Worm (Caenorhabditis elegans) whole organism, young adult: ENCODE results near the gene C25H3.3.

Experiments used
- B0035.1 ChIP-seq: sonication (generic microtip); optimal IDR thresholded peaks from 2 replicates; lab custom pipeline; 2016; ENCODE audit warnings: missing genetic modification characterization, mild to moderate bottlenecking, missing compliant biosample characterization, missing genotype, missing genetic modification reagents
- B0336.3 ChIP-seq: fragments of 200-800 bp; sonication (Bioruptor generic); IDR thresholded peaks from 2 replicates; pipeline ENCODE4 v1.3.6; 2022; ENCODE audit warnings: missing genetic modification characterization, missing compliant biosample characterization
- C06A6.2 ChIP-seq: fragments of 200-800 bp; sonication (Bioruptor generic); conservative IDR thresholded peaks from 2 replicates; pipeline ENCODE4 v1.3.6; 2022; ENCODE audit warnings: missing genetic modification characterization, missing compliant biosample characterization
- F22D6.2 ChIP-seq: sonication (generic microtip); optimal IDR thresholded peaks from 2 replicates; lab custom pipeline; 2016; ENCODE audit warnings: mild to moderate bottlenecking, missing genetic modification characterization, missing compliant biosample characterization
- F49E8.2 ChIP-seq: sonication (generic microtip); optimal IDR thresholded peaks from 3 replicates; lab custom pipeline; 2017; ENCODE audit warnings: missing genetic modification characterization, mild to moderate bottlenecking, missing compliant biosample characterization, antibody characterized with exemption, moderate library complexity; ENCODE audit not compliant: insufficient read depth
- F57C9.4 ChIP-seq: sonication (generic microtip); optimal IDR thresholded peaks from 2 replicates; lab custom pipeline; 2017; ENCODE audit warnings: mild to moderate bottlenecking, missing genetic modification characterization, missing compliant biosample characterization
- Y53G8AR.9 ChIP-seq: fragments of 200-800 bp; sonication (Bioruptor generic); conservative IDR thresholded peaks from 2 replicates; pipeline ENCODE4 v1.3.6; 2022; ENCODE audit warnings: missing genetic modification reagents, missing genetic modification characterization, missing compliant biosample characterization
- Y79H2A.3 ChIP-seq: fragments of 200-800 bp; sonication (Bioruptor generic); conservative IDR thresholded peaks from 2 replicates; pipeline ENCODE4 v1.3.6; 2022; ENCODE audit warnings: missing genetic modification reagents, missing genetic modification characterization, missing compliant biosample characterization
- ZK185.1 ChIP-seq: sonication (generic microtip); optimal IDR thresholded peaks from 2 replicates; lab custom pipeline; 2016; ENCODE audit warnings: mild to moderate bottlenecking, missing genetic modification characterization, missing compliant biosample characterization; ENCODE audit not compliant: poor library complexity, severe bottlenecking
- akir-1 ChIP-seq: fragments of 200-800 bp; sonication (Bioruptor generic); optimal IDR thresholded peaks from 2 replicates; lab custom pipeline; 2018; ENCODE audit warnings: mild to moderate bottlenecking, missing genetic modification characterization, moderate library complexity, missing compliant biosample characterization
- aptf-2 ChIP-seq: fragments of 200-800 bp; sonication (Bioruptor generic); conservative IDR thresholded peaks from 2 replicates; pipeline ENCODE4 v1.3.6; 2022; ENCODE audit warnings: missing genetic modification reagents, missing genetic modification characterization, missing compliant biosample characterization
- aptf-3 ChIP-seq: fragments of 200-800 bp; sonication (Bioruptor generic); IDR thresholded peaks from 2 replicates; pipeline ENCODE4 v1.3.6; 2022; ENCODE audit warnings: missing genetic modification characterization, missing compliant biosample characterization
- atf-7 ChIP-seq: sonication (generic microtip); optimal IDR thresholded peaks from 2 replicates; lab custom pipeline; 2017; ENCODE audit warnings: mild to moderate bottlenecking, missing genetic modification characterization, missing compliant biosample characterization
- attf-6 ChIP-seq: fragments of 200-800 bp; sonication (Bioruptor generic); IDR thresholded peaks from 2 replicates; pipeline ENCODE4 v1.3.6; 2022; ENCODE audit warnings: missing genetic modification reagents, missing genetic modification characterization, missing compliant biosample characterization
- bed-2 ChIP-seq: fragments of 200-800 bp; sonication (Bioruptor generic); IDR thresholded peaks from 2 replicates; pipeline ENCODE4 v1.3.6; 2022; ENCODE audit warnings: missing genetic modification reagents, missing genetic modification characterization, missing compliant biosample characterization
- cebp-1 ChIP-seq, 2 experiments: fragments of 200-800 bp in 1 of 2; sonication (Bioruptor generic) in 1 of 2; sonication (generic microtip) in 1 of 2; IDR thresholded peaks in 1 of 2; optimal IDR thresholded peaks in 1 of 2; 2 replicates each; pipeline versions ENCODE4 v1.3.6 to Lab custom; 2017 to 2022; ENCODE audit warnings: missing compliant biosample characterization in 2 of 2, missing genetic modification characterization in 2 of 2, mild to moderate bottlenecking in 1 of 2, missing genetic modification reagents in 1 of 2, moderate library complexity in 1 of 2
- cebp-2 ChIP-seq: fragments of 200-800 bp; sonication (Bioruptor generic); IDR thresholded peaks from 2 replicates; pipeline ENCODE4 v1.3.6; 2022; ENCODE audit warnings: missing genetic modification characterization, missing compliant biosample characterization
- ceh-58 ChIP-seq: fragments of 200-800 bp; sonication (Bioruptor generic); IDR thresholded peaks from 2 replicates; pipeline ENCODE4 v1.3.6; 2022; ENCODE audit warnings: missing genetic modification characterization, missing compliant biosample characterization
- dpl-1 ChIP-seq: fragments of 150-350 bp; optimal IDR thresholded peaks from 2 replicates; lab custom pipeline; 2014; ENCODE audit warnings: missing biosample characterization, missing genetic modification reagents, missing genetic modification characterization
- efl-1 ChIP-seq: fragments of 150-350 bp; optimal IDR thresholded peaks from 2 replicates; lab custom pipeline; 2014; ENCODE audit warnings: missing biosample characterization, missing genetic modification reagents, missing genetic modification characterization
- ekl-4 ChIP-seq: fragments of 200-800 bp; sonication (Bioruptor generic); IDR thresholded peaks from 2 replicates; pipeline ENCODE4 v1.3.6; 2022; ENCODE audit warnings: missing genetic modification reagents, missing genetic modification characterization, missing compliant biosample characterization
- gei-17 ChIP-seq: fragments of 200-800 bp; sonication (Bioruptor generic); optimal IDR thresholded peaks from 2 replicates; lab custom pipeline; 2018; ENCODE audit warnings: mild to moderate bottlenecking, missing genetic modification characterization, missing compliant biosample characterization
- hlh-26 ChIP-seq: fragments of 200-800 bp; sonication (Bioruptor generic); conservative IDR thresholded peaks from 2 replicates; pipeline ENCODE4 v1.3.6; 2022; ENCODE audit warnings: missing genetic modification reagents, missing genetic modification characterization, missing compliant biosample characterization
- hmg-20 ChIP-seq: fragments of 200-800 bp; sonication (Bioruptor generic); IDR thresholded peaks from 2 replicates; pipeline ENCODE4 v1.3.6; 2022; ENCODE audit warnings: missing genetic modification reagents, missing genetic modification characterization, missing compliant biosample characterization
- let-607 ChIP-seq, 2 experiments: fragments of 200-800 bp in 1 of 2; sonication (Bioruptor generic) in 1 of 2; sonication (generic microtip) in 1 of 2; optimal IDR thresholded peaks; 2 replicates each; lab custom pipeline; 2016 to 2018; ENCODE audit warnings: mild to moderate bottlenecking in 2 of 2, missing compliant biosample characterization in 2 of 2, missing genetic modification characterization in 2 of 2, moderate library complexity in 2 of 2, missing genotype in 1 of 2
- lin-40 ChIP-seq: sonication (generic microtip); optimal IDR thresholded peaks from 2 replicates; lab custom pipeline; 2016; ENCODE audit warnings: missing genetic modification characterization, mild to moderate bottlenecking, missing compliant biosample characterization, missing genotype, missing genetic modification reagents
- lin-54 ChIP-seq: fragments of 200-800 bp; sonication (Bioruptor generic); optimal IDR thresholded peaks from 2 replicates; lab custom pipeline; 2018; ENCODE audit warnings: mild to moderate bottlenecking, missing genetic modification characterization, missing compliant biosample characterization
- madf-8 ChIP-seq: fragments of 200-800 bp; sonication (Bioruptor generic); conservative IDR thresholded peaks from 2 replicates; pipeline ENCODE4 v1.3.6; 2022; ENCODE audit warnings: missing genetic modification reagents, missing genetic modification characterization, missing compliant biosample characterization
- mes-4 ChIP-seq: sonication (generic microtip); optimal IDR thresholded peaks from 2 replicates; lab custom pipeline; 2016; ENCODE audit warnings: missing genotype, missing genetic modification characterization, missing compliant biosample characterization
- mxl-1 ChIP-seq: sonication (generic microtip); optimal IDR thresholded peaks from 2 replicates; lab custom pipeline; 2016; ENCODE audit warnings: missing genetic modification characterization, missing compliant biosample characterization
- nhr-179 ChIP-seq: sonication (generic microtip); optimal IDR thresholded peaks from 2 replicates; lab custom pipeline; 2016; ENCODE audit warnings: mild to moderate bottlenecking, missing genetic modification characterization, missing compliant biosample characterization
- nhr-27 ChIP-seq: fragments of 200-800 bp; sonication (Bioruptor generic); optimal IDR thresholded peaks from 2 replicates; lab custom pipeline; 2018; ENCODE audit warnings: mild to moderate bottlenecking, missing genetic modification characterization, moderate library complexity, missing compliant biosample characterization
- pha-4 ChIP-seq: fragments of 150-350 bp; sonication (generic microtip); optimal IDR thresholded peaks from 2 replicates; lab custom pipeline; 2014; ENCODE audit warnings: missing biosample characterization, missing genetic modification reagents, missing genetic modification characterization
- rec-8 ChIP-seq, 2 experiments: sonication (generic microtip); optimal IDR thresholded peaks; 2 replicates each; lab custom pipeline; 2016; ENCODE audit warnings: mild to moderate bottlenecking in 2 of 2, missing genetic modification characterization in 2 of 2, missing genetic modification reagents in 2 of 2, missing genotype in 2 of 2, missing biosample characterization in 1 of 2, missing compliant biosample characterization in 1 of 2, moderate library complexity in 1 of 2
- repo-1 ChIP-seq: sonication (generic microtip); optimal IDR thresholded peaks from 2 replicates; lab custom pipeline; 2017; ENCODE audit warnings: mild to moderate bottlenecking, missing genetic modification characterization, missing compliant biosample characterization
- rpc-1 ChIP-seq, 2 experiments: fragments of 150-350 bp in 1 of 2; sonication (generic microtip) in 1 of 2; optimal IDR thresholded peaks; 2 replicates each; lab custom pipeline; 2014 to 2018; ENCODE audit warnings: missing biosample characterization in 1 of 2, missing genetic modification characterization in 1 of 2, missing genetic modification reagents in 1 of 2, missing genotype in 1 of 2
- snpc-1.3 ChIP-seq: sonication (generic microtip); optimal IDR thresholded peaks from 2 replicates; lab custom pipeline; 2017; ENCODE audit warnings: missing genetic modification characterization, mild to moderate bottlenecking, missing compliant biosample characterization, antibody characterized with exemption, moderate library complexity, missing genotype, missing genetic modification reagents; ENCODE audit not compliant: insufficient read depth
- snpc-4 ChIP-seq, 5 experiments: fragments of 150-350 bp in 1 of 5; sonication (generic microtip) in 4 of 5; optimal IDR thresholded peaks; 2 replicates each; lab custom pipeline; 2014 to 2018; ENCODE audit warnings: missing genetic modification characterization in 5 of 5, missing biosample characterization in 3 of 5, antibody characterized with exemption in 2 of 5, mild to moderate bottlenecking in 2 of 5, missing compliant biosample characterization in 2 of 5, missing genotype in 2 of 5, moderate library complexity in 2 of 5, missing genetic modification reagents in 1 of 5
- sptf-2 ChIP-seq: fragments of 200-800 bp; sonication (Bioruptor generic); optimal IDR thresholded peaks from 2 replicates; lab custom pipeline; 2018; ENCODE audit warnings: mild to moderate bottlenecking, missing genetic modification characterization, missing compliant biosample characterization
- unc-130 ChIP-seq: sonication (generic microtip); optimal IDR thresholded peaks from 2 replicates; lab custom pipeline; 2016; ENCODE audit warnings: missing genetic modification reagents, missing genetic modification characterization, missing compliant biosample characterization
- unc-62 ChIP-seq: fragments of 150-350 bp; optimal IDR thresholded peaks from 2 replicates; lab custom pipeline; 2014; ENCODE audit warnings: missing biosample characterization, missing genetic modification reagents, missing genetic modification characterization
- xnd-1 ChIP-seq: sonication (generic microtip); optimal IDR thresholded peaks from 2 replicates; lab custom pipeline; 2016; ENCODE audit warnings: missing genotype, missing genetic modification reagents, missing genetic modification characterization, missing compliant biosample characterization
- zim-3 ChIP-seq: sonication (generic microtip); optimal IDR thresholded peaks from 2 replicates; lab custom pipeline; 2017; ENCODE audit warnings: mild to moderate bottlenecking, missing genetic modification characterization, moderate library complexity, missing compliant biosample characterization
- ztf-18 ChIP-seq: sonication (generic microtip); optimal IDR thresholded peaks from 2 replicates; lab custom pipeline; 2016; ENCODE audit warnings: missing genotype, mild to moderate bottlenecking, missing genetic modification characterization, missing compliant biosample characterization
- ztf-3 ChIP-seq: fragments of 200-800 bp; sonication (Bioruptor generic); optimal IDR thresholded peaks from 2 replicates; lab custom pipeline; 2018; ENCODE audit warnings: mild to moderate bottlenecking, missing genetic modification characterization, missing compliant biosample characterization
- ztf-6 ChIP-seq: fragments of 200-800 bp; sonication (Bioruptor generic); IDR thresholded peaks from 2 replicates; pipeline ENCODE4 v1.3.6; 2022; ENCODE audit warnings: missing genetic modification reagents, missing genetic modification characterization, missing compliant biosample characterization

C25H3.3 gene

ce11 chrII:5701485-5701884 is 7.5 kb downstream of the C25H3.3 start (continued):
- TF ChIP-seq ZK185.1 (tag; lab: Kevin White, UChicago) (peak; percentile 10), gei-17 (GFP tag; lab: Kevin White, UChicago) (no peak), dpl-1 (no peak), mes-4 (no peak), F49E8.2 (peak; percentile 64), Y53G8AR.9 (GFP tag; lab: Robert Waterston, UW) (peak; percentile 72; the same call in 1 of the 2 replicates), C06A6.2 (no peak), xnd-1 (tag; lab: Kevin White, UChicago) (peak; percentile 32), atf-7 (tag; lab: Kevin White, UChicago) (peak; percentile 6), aptf-2 (GFP tag; lab: Robert Waterston, UW) (no peak), ekl-4 (GFP tag; lab: Robert Waterston, UW) (peak; percentile 47; the same call in 1 of the 2 replicates), pha-4 (tag; lab: Kevin White, UChicago) (no peak), lin-54 (GFP tag; lab: Kevin White, UChicago) (peak; percentile 23), lin-40 (tag; lab: Kevin White, UChicago) (peak; percentile 49), zim-3 (tag; lab: Kevin White, UChicago) (no peak), aptf-3 (GFP tag; lab: Robert Waterston, UW) (no peak), ztf-3 (no peak), hmg-20 (GFP tag; lab: Robert Waterston, UW) (peak; percentile 66), let-607 (tag; optimal IDR thresholded peaks at IDR 0.05; lab: Kevin White, UChicago) (no peak), B0035.1 (tag; lab: Kevin White, UChicago) (no peak), F57C9.4 (tag; lab: Kevin White, UChicago) (no peak), sptf-2 (GFP tag; lab: Kevin White, UChicago) (no peak), ztf-6 (GFP tag; lab: Robert Waterston, UW) (no peak), B0336.3 (GFP tag; lab: Robert Waterston, UW) (peak; percentile 60; the same call in 1 of the 2 replicates), nhr-179 (tag; lab: Kevin White, UChicago) (no peak), efl-1 (GFP tag; lab: Kevin White, UChicago) (no peak), snpc-4 (GFP tag; optimal IDR thresholded peaks at IDR 0.05; lab: Kevin White, UChicago) (peak; percentile 97), snpc-4 (tag; optimal IDR thresholded peaks at IDR 0.05; lab: Kevin White, UChicago) (peak; percentile 98 to 99 (median 98)), hlh-26 (GFP tag; lab: Robert Waterston, UW) (no peak), cebp-1 (GFP tag; IDR thresholded peaks at IDR 0.05; lab: Robert Waterston, UW) (no peak), cebp-1 (tag; optimal IDR thresholded peaks at IDR 0.05; lab: Kevin White, UChicago) (peak; percentile 50), rpc-1 (optimal IDR thresholded peaks at IDR 0.05; lab: Kevin White, UChicago) (no peak), rpc-1 (tag; optimal IDR thresholded peaks at IDR 0.05; lab: Kevin White, UChicago) (peak; percentile 4), cebp-2 (no peak), repo-1 (tag; lab: Kevin White, UChicago) (peak; percentile 71), Y79H2A.3 (GFP tag; lab: Robert Waterston, UW) (no peak), unc-130 (GFP tag; lab: Kevin White, UChicago) (no peak), ztf-18 (tag; lab: Kevin White, UChicago) (no peak), madf-8 (GFP tag; lab: Robert Waterston, UW) (peak; percentile 34; the same call in 1 of the 2 replicates), attf-6 (GFP tag; lab: Robert Waterston, UW) (peak; percentile 89; the same call in 1 of the 2 replicates), F22D6.2 (tag; lab: Kevin White, UChicago) (no peak), nhr-27 (no peak), snpc-1.3 (tag; lab: Kevin White, UChicago) (peak; percentile 78), bed-2 (no peak), ceh-58 (no peak), rec-8 (tag; optimal IDR thresholded peaks at IDR 0.05; lab: Kevin White, UChicago) (peak in 1 of 2 experiments; percentile 3), mxl-1 (tag; lab: Kevin White, UChicago) (no peak), akir-1 (GFP tag; lab: Kevin White, UChicago) (no peak), unc-62 (no peak)
